Fruit fly (Drosophila melanogaster) whole organism, prepupa: ENCODE data around the gene Hsp67Bc.
A peak's percentile ranks its signal among the peaks of the same experiment; 100 is the strongest.

Experiments
- Blimp-1 ChIP-seq: fragments of 200-800 bp; sonication (Bioruptor generic); optimal IDR thresholded peaks from 3 replicates; lab custom pipeline; 2017; ENCODE audit warnings: missing biosample characterization, missing genetic modification characterization, mild to moderate bottlenecking, moderate library complexity, missing genetic modification reagents
- CG10669 ChIP-seq: fragments of 200-800 bp; sonication (Bioruptor generic); optimal IDR thresholded peaks from 3 replicates; lab custom pipeline; 2018; ENCODE audit warnings: missing biosample characterization, mild to moderate bottlenecking, missing genetic modification characterization, moderate library complexity
- CG1621 ChIP-seq: fragments of 200-800 bp; sonication (Bioruptor generic); optimal IDR thresholded peaks from 3 replicates; lab custom pipeline; 2018; ENCODE audit warnings: missing biosample characterization, mild to moderate bottlenecking, missing genetic modification characterization
- CG3032 ChIP-seq: fragments of 200-800 bp; optimal IDR thresholded peaks from 2 replicates; lab custom pipeline; 2019; ENCODE audit warnings: missing biosample characterization, mild to moderate bottlenecking, missing genetic modification characterization, moderate library complexity
- CG31627 ChIP-seq: fragments of 200-800 bp; sonication (Bioruptor generic); optimal IDR thresholded peaks from 3 replicates; lab custom pipeline; 2016; ENCODE audit warnings: missing biosample characterization, missing genetic modification characterization
- CG32006 ChIP-seq: fragments of 200-800 bp; sonication (Bioruptor generic); optimal IDR thresholded peaks from 3 replicates; lab custom pipeline; 2017; ENCODE audit warnings: missing biosample characterization, mild to moderate bottlenecking, missing genetic modification characterization
- CG34406 ChIP-seq: fragments of 200-800 bp; sonication (Bioruptor generic); optimal IDR thresholded peaks from 3 replicates; lab custom pipeline; 2016; ENCODE audit warnings: missing biosample characterization, missing genetic modification characterization
- CG3919 ChIP-seq: fragments of 200-800 bp; sonication (Bioruptor generic); optimal IDR thresholded peaks from 3 replicates; lab custom pipeline; 2016; ENCODE audit warnings: missing biosample characterization, missing genetic modification characterization
- CG4318 ChIP-seq: fragments of 200-800 bp; sonication (Bioruptor generic); optimal IDR thresholded peaks from 3 replicates; lab custom pipeline; 2017; ENCODE audit warnings: missing biosample characterization, mild to moderate bottlenecking, missing genetic modification characterization
- CG6808 ChIP-seq: fragments of 200-800 bp; sonication (Bioruptor generic); optimal IDR thresholded peaks from 3 replicates; lab custom pipeline; 2017; ENCODE audit warnings: missing biosample characterization, missing genetic modification characterization, mild to moderate bottlenecking, moderate library complexity, missing genetic modification reagents
- CG6854 ChIP-seq: fragments of 200-800 bp; sonication (Bioruptor generic); optimal IDR thresholded peaks from 2 replicates; lab custom pipeline; 2017; ENCODE audit warnings: missing biosample characterization, mild to moderate bottlenecking, missing genetic modification characterization
- CG7368 ChIP-seq: fragments of 200-800 bp; sonication (Bioruptor generic); optimal IDR thresholded peaks from 3 replicates; lab custom pipeline; 2016; ENCODE audit warnings: missing biosample characterization, missing genetic modification characterization
- CG8119 ChIP-seq: fragments of 200-800 bp; sonication (Bioruptor generic); IDR thresholded peaks from 3 replicates; pipeline ENCODE4 v1.3.6; 2022; ENCODE audit warnings: missing biosample characterization, missing genetic modification characterization
- CG8632 ChIP-seq: fragments of 200-800 bp; sonication (Bioruptor generic); optimal IDR thresholded peaks from 3 replicates; lab custom pipeline; 2016; ENCODE audit warnings: missing biosample characterization, missing genetic modification characterization
- Eip75B ChIP-seq: fragments of 200-800 bp; sonication (Bioruptor generic); optimal IDR thresholded peaks from 3 replicates; lab custom pipeline; 2016; ENCODE audit warnings: missing biosample characterization, missing genetic modification characterization
- Eip78C ChIP-seq: fragments of 200-800 bp; sonication (Bioruptor generic); peaks from one replicate; lab custom pipeline; 2016; ENCODE audit warnings: missing biosample characterization, missing genetic modification characterization
- Eip93F ChIP-seq: fragments of 200-800 bp; sonication (Bioruptor generic); optimal IDR thresholded peaks from 2 replicates; lab custom pipeline; 2016; ENCODE audit warnings: missing biosample characterization, mild to moderate bottlenecking, missing genetic modification characterization
- Ets21C ChIP-seq: fragments of 200-800 bp; sonication (Bioruptor generic); optimal IDR thresholded peaks from 3 replicates; lab custom pipeline; 2016; ENCODE audit warnings: missing biosample characterization, missing genetic modification characterization
- Ets96B ChIP-seq: fragments of 200-800 bp; optimal IDR thresholded peaks from 2 replicates; lab custom pipeline; 2019; ENCODE audit warnings: missing biosample characterization, mild to moderate bottlenecking, missing genetic modification characterization, moderate library complexity
- Hr38 ChIP-seq: sonication (Bioruptor generic); optimal IDR thresholded peaks from 2 replicates; lab custom pipeline; 2016; ENCODE audit warnings: missing biosample characterization, missing genetic modification characterization
- Hr39 ChIP-seq: fragments of 200-800 bp; sonication (Bioruptor generic); optimal IDR thresholded peaks from 2 replicates; lab custom pipeline; 2016; ENCODE audit warnings: missing biosample characterization, missing genetic modification characterization
- Lpt ChIP-seq: fragments of 200-800 bp; sonication (Bioruptor generic); optimal IDR thresholded peaks from 3 replicates; lab custom pipeline; 2016; ENCODE audit warnings: missing biosample characterization, missing genetic modification characterization
- Met ChIP-seq: fragments of 200-800 bp; sonication (Bioruptor generic); optimal IDR thresholded peaks from 3 replicates; lab custom pipeline; 2016; ENCODE audit warnings: missing biosample characterization, missing genetic modification characterization
- OdsH ChIP-seq: fragments of 200-800 bp; sonication (Bioruptor generic); optimal IDR thresholded peaks from 3 replicates; lab custom pipeline; 2016; ENCODE audit warnings: missing biosample characterization, missing genetic modification characterization
- Smox ChIP-seq: fragments of 200-800 bp; sonication (Bioruptor generic); optimal IDR thresholded peaks from 3 replicates; lab custom pipeline; 2016; ENCODE audit warnings: missing biosample characterization, missing genetic modification characterization
- Sox14 ChIP-seq: fragments of 200-800 bp; sonication (Bioruptor generic); optimal IDR thresholded peaks from 3 replicates; lab custom pipeline; 2016; ENCODE audit warnings: missing biosample characterization, missing genetic modification characterization
- Sox15 ChIP-seq: fragments of 200-800 bp; sonication (Bioruptor generic); optimal IDR thresholded peaks from 3 replicates; lab custom pipeline; 2016; ENCODE audit warnings: missing biosample characterization, missing genetic modification characterization
- achi ChIP-seq: fragments of 200-800 bp; sonication (Bioruptor generic); optimal IDR thresholded peaks from 3 replicates; lab custom pipeline; 2016; ENCODE audit warnings: missing biosample characterization, missing genetic modification characterization
- cyc ChIP-seq: fragments of 200-800 bp; sonication (Bioruptor generic); optimal IDR thresholded peaks from 3 replicates; lab custom pipeline; 2016; ENCODE audit warnings: missing biosample characterization, missing genetic modification characterization
- dac ChIP-seq: fragments of 200-800 bp; sonication (Bioruptor generic); optimal IDR thresholded peaks from 2 replicates; lab custom pipeline; 2017; ENCODE audit warnings: missing biosample characterization, mild to moderate bottlenecking, missing genetic modification characterization
- dsx ChIP-seq: fragments of 200-800 bp; optimal IDR thresholded peaks from 3 replicates; lab custom pipeline; 2019; ENCODE audit warnings: missing biosample characterization, mild to moderate bottlenecking, missing genetic modification characterization, moderate library complexity; ENCODE audit not compliant: poor library complexity, severe bottlenecking
- eg ChIP-seq: fragments of 200-800 bp; sonication (Bioruptor generic); IDR thresholded peaks from 3 replicates; pipeline ENCODE4 v1.3.6; 2022; ENCODE audit warnings: missing biosample characterization, missing genetic modification characterization
- esn ChIP-seq: fragments of 200-800 bp; sonication (Bioruptor generic); optimal IDR thresholded peaks from 2 replicates; lab custom pipeline; 2016; ENCODE audit warnings: missing biosample characterization, mild to moderate bottlenecking, missing genetic modification characterization, moderate library complexity
- fd59A ChIP-seq: fragments of 200-800 bp; sonication (Bioruptor generic); optimal IDR thresholded peaks from 2 replicates; lab custom pipeline; 2017; ENCODE audit warnings: missing biosample characterization, mild to moderate bottlenecking, missing genetic modification characterization, missing genetic modification reagents
- fd85E ChIP-seq: fragments of 200-800 bp; sonication (Bioruptor generic); optimal IDR thresholded peaks from 3 replicates; lab custom pipeline; 2016; ENCODE audit warnings: missing biosample characterization, missing genetic modification characterization
- fkh ChIP-seq: fragments of 200-800 bp; sonication (Bioruptor generic); optimal IDR thresholded peaks from 3 replicates; lab custom pipeline; 2017; ENCODE audit warnings: missing biosample characterization, mild to moderate bottlenecking, missing genetic modification characterization, moderate library complexity
- lz ChIP-seq: fragments of 200-800 bp; sonication (Bioruptor generic); optimal IDR thresholded peaks from 3 replicates; lab custom pipeline; 2016; ENCODE audit warnings: missing biosample characterization, missing genetic modification characterization
- net ChIP-seq: fragments of 200-800 bp; sonication (Bioruptor generic); optimal IDR thresholded peaks from 3 replicates; lab custom pipeline; 2016; ENCODE audit warnings: missing biosample characterization, missing genetic modification characterization
- pdm3 ChIP-seq: fragments of 200-800 bp; sonication (Bioruptor generic); optimal IDR thresholded peaks from 3 replicates; lab custom pipeline; 2016; ENCODE audit warnings: missing biosample characterization, missing genetic modification characterization
- salr ChIP-seq, 2 experiments: fragments of 200-800 bp; sonication (Bioruptor generic); optimal IDR thresholded peaks; 3 replicates each; lab custom pipeline; 2016 to 2018; ENCODE audit warnings: missing biosample characterization in 2 of 2, missing genetic modification characterization in 2 of 2, mild to moderate bottlenecking in 1 of 2
- spab ChIP-seq: fragments of 200-800 bp; sonication (Bioruptor generic); optimal IDR thresholded peaks from 2 replicates; lab custom pipeline; 2017; ENCODE audit warnings: missing biosample characterization, mild to moderate bottlenecking, missing genetic modification characterization, missing genetic modification reagents
- svp ChIP-seq: fragments of 200-800 bp; sonication (Bioruptor generic); peaks from one replicate; lab custom pipeline; 2016; ENCODE audit warnings: missing biosample characterization, missing genetic modification characterization
- topi ChIP-seq: fragments of 200-800 bp; sonication (Bioruptor generic); optimal IDR thresholded peaks from 3 replicates; lab custom pipeline; 2016; ENCODE audit warnings: missing biosample characterization, missing genetic modification characterization
- vri ChIP-seq: fragments of 200-800 bp; sonication (Bioruptor generic); optimal IDR thresholded peaks from 3 replicates; lab custom pipeline; 2016; ENCODE audit warnings: missing biosample characterization, mild to moderate bottlenecking, missing genetic modification characterization

Gene Hsp67Bc

dm6 chr3L:9373374-9374004, 1.2 kb upstream of the Hsp67Bc start (continued):
- TF ChIP-seq CG8632 = peak; percentile 77
- TF ChIP-seq svp (GFP tag; lab: Kevin White, UChicago) = peak; percentile 82
- TF ChIP-seq CG1621 (tag; lab: Kevin White, UChicago) = peak; percentile 31
- TF ChIP-seq lz (GFP tag; lab: Kevin White, UChicago) = peak; percentile 69
- TF ChIP-seq Sox14 = peak; percentile 69
- TF ChIP-seq cyc (GFP tag; lab: Kevin White, UChicago) = peak; percentile 68
- peak; percentile 62 for TF ChIP-seq Lpt
- peak; percentile 4 for TF ChIP-seq Ets21C
- peak; percentile 91 for TF ChIP-seq CG8119 (GFP tag; lab: Robert Waterston, UW)
- peak; percentile 54 for TF ChIP-seq vri
- TF ChIP-seq CG4318 (GFP tag; lab: Kevin White, UChicago) = peak; percentile 73
- peak; percentile 7 for TF ChIP-seq Sox15
- TF ChIP-seq dsx = no peak
- peak; percentile 94 for TF ChIP-seq Eip78C (GFP tag; lab: Kevin White, UChicago)

- no peak for TF ChIP-seq CG4318 (GFP tag; lab: Kevin White, UChicago)
- TF ChIP-seq Sox14 = peak; percentile 48
- peak; percentile 26 for TF ChIP-seq cyc (GFP tag; lab: Kevin White, UChicago)
- peak; percentile 33 for TF ChIP-seq Ets96B (tag; lab: Kevin White, UChicago)
- TF ChIP-seq Eip75B (GFP tag; lab: Kevin White, UChicago) = peak; percentile 30
- TF ChIP-seq spab (GFP tag; lab: Kevin White, UChicago) = no peak
- TF ChIP-seq Eip78C (GFP tag; lab: Kevin White, UChicago) = peak; percentile 71
- no peak for TF ChIP-seq Ets21C
- TF ChIP-seq CG3919 = peak; percentile 43
- TF ChIP-seq svp (GFP tag; lab: Kevin White, UChicago) = peak; percentile 60
- TF ChIP-seq OdsH (GFP tag; lab: Kevin White, UChicago) = peak; percentile 47
- TF ChIP-seq CG8119 (GFP tag; lab: Robert Waterston, UW) = peak; percentile 25; the same call in 1 of the 3 replicates
- TF ChIP-seq fd59A = no peak
- no peak for TF ChIP-seq Met (GFP tag; lab: Kevin White, UChicago)
- peak; percentile 14 for TF ChIP-seq net (GFP tag; lab: Kevin White, UChicago)
- peak; percentile 41 for TF ChIP-seq CG3032 (tag; lab: Kevin White, UChicago)
- TF ChIP-seq esn (GFP tag; lab: Kevin White, UChicago) = peak; percentile 55
- peak; percentile 5 for TF ChIP-seq Eip93F (GFP tag; lab: Kevin White, UChicago)
- peak; percentile 38 for TF ChIP-seq lz (GFP tag; lab: Kevin White, UChicago)
- peak; percentile 25 for TF ChIP-seq achi
- peak; percentile 33 for TF ChIP-seq topi (GFP tag; lab: Kevin White, UChicago)
- peak; percentile 96 for TF ChIP-seq fkh (GFP tag; lab: Kevin White, UChicago)
- TF ChIP-seq CG31627 (GFP tag; lab: Kevin White, UChicago) = peak; percentile 17
- no peak for TF ChIP-seq dac (GFP tag; lab: Kevin White, UChicago)
- peak; percentile 11 for TF ChIP-seq vri
- TF ChIP-seq, all 60 proteins: peak for 19
Observed at dm6 chr3L:9370907-9371365, 1.4 kb downstream of the Hsp67Bc start, which contains the start of gene Fdx1. Gene Fdx1 (minus strand): TSS chr3L:9371238.

DNA sequence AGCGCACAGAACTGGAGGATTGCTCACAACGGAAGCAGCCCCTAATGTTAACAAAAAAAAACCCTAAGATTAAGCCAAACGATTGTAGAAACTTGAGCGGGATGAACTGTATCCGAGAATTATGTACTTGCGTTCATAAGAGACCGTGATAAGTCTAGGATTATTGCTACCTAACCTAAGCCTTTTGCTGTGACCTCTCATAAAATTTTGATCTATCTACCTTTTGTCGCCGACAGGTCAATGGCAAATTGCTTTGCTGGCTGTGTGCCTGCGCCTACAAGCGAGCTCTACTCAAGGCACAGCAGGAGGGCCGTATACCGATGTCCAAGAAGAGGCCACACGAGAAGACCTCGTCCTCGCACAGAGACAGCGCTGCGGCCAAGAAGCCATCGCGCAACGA, 3.6 kb downstream of the Hsp67Bc start:
- TF ChIP-seq CG32006 (GFP tag; lab: Kevin White, UChicago) (no peak), Blimp-1 (GFP tag; lab: Kevin White, UChicago) (no peak), svp (GFP tag; lab: Kevin White, UChicago) (peak; percentile 77)

DNA sequence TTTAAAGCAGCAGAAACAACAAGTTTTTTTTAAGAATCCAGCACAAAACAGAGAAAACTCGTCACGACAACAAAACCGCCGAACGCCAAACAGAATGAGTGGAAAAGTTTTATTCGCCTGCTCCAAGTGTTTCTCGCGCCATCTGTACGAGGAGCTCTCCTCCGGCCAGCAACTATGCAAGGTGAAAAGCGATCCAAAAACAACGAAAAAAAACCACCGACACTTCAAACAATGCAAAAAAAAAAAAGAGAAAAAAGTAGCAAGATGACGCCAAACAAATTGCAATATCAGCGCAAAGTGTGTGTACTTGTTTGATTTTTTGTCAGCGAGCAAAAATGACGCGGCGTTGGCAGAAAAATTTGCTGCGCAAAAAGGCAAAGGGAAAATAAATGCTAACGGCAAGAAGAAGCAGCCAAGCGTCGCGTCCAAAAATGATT, 4.8 kb downstream of the Hsp67Bc start:
- TF ChIP-seq CG6854 (GFP tag; lab: Kevin White, UChicago) (peak; percentile 54), svp (GFP tag; lab: Kevin White, UChicago) (no peak), fkh (GFP tag; lab: Kevin White, UChicago) (no peak), salr (GFP tag; optimal IDR thresholded peaks at IDR 0.05; lab: Kevin White, UChicago) (no peak), Hr39 (no peak), CG1621 (tag; lab: Kevin White, UChicago) (peak; percentile 41), eg (peak; percentile 81), CG10669 (GFP tag; lab: Kevin White, UChicago) (peak; percentile 46), dac (GFP tag; lab: Kevin White, UChicago) (peak; percentile 26), Hr38 (GFP tag; lab: Kevin White, UChicago) (no peak), vri (no peak), pdm3 (no peak), CG8119 (GFP tag; lab: Robert Waterston, UW) (peak; percentile 72; the same call in 2 of the 3 replicates), fd85E (GFP tag; lab: Kevin White, UChicago) (no peak), Smox (GFP tag; lab: Kevin White, UChicago) (no peak), CG34406 (GFP tag; lab: Kevin White, UChicago) (peak; percentile 20), CG6808 (GFP tag; lab: Kevin White, UChicago) (peak; percentile 77), CG7368 (no peak), Sox14 (peak; percentile 30)
